ENCODE assay signal across 3 worm cellular contexts in genomic region chrV:11819451-11819850, ce11.
TF ChIP-seq lines count a peak whose summit lies in the region.

No protein-coding gene starts in this region.

TF ChIP-seq in whole organism, L3 larva, 47 proteins besides CTCF, POLR2A, EP300 and RAD21:
- TF ChIP-seq nhr-43 (tag; optimal IDR thresholded peaks at IDR 0.05; lab: Kevin White, UChicago; ENCODE audit: poor library complexity, severe bottlenecking) (no peak), ama-1 (optimal IDR thresholded peaks at IDR 0.05; lab: Kevin White, UChicago) (peak; percentile 42)

TF ChIP-seq in whole organism, L4 larva, 104 proteins besides CTCF, POLR2A, EP300 and RAD21:
- TF ChIP-seq madf-5 (GFP tag; IDR thresholded peaks at IDR 0.05; lab: Robert Waterston, UW) (no peak), vab-7 (GFP tag; IDR thresholded peaks at IDR 0.05; lab: Robert Waterston, UW) (0 out of 2 replicates have a peak, but pooled peaks have one; percentile 2), daf-16 (GFP tag; optimal IDR thresholded peaks at IDR 0.05; lab: Kevin White, UChicago) (no peak), daf-16 (tag; optimal IDR thresholded peaks at IDR 0.05; lab: Kevin White, UChicago) (peak; percentile 4), jun-1 (tag; optimal IDR thresholded peaks at IDR 0.05; lab: Kevin White, UChicago) (no peak), mes-2 (tag; optimal IDR thresholded peaks at IDR 0.05; lab: Kevin White, UChicago; ENCODE audit: poor library complexity, severe bottlenecking) (no peak), aha-1 (tag; lab: Kevin White, UChicago) (peak; percentile 76), nhr-42 (GFP tag; IDR thresholded peaks at IDR 0.05; lab: Robert Waterston, UW) (no peak), ztf-11 (tag; optimal IDR thresholded peaks at IDR 0.05; lab: Kevin White, UChicago) (no peak)

TF ChIP-seq in whole organism, young adult, 124 proteins besides CTCF, POLR2A, EP300 and RAD21:
- no peak for TF ChIP-seq atf-7 (tag; optimal IDR thresholded peaks at IDR 0.05; lab: Kevin White, UChicago)
- no peak for TF ChIP-seq ceh-40 (GFP tag; IDR thresholded peaks at IDR 0.05; lab: Robert Waterston, UW)
- TF ChIP-seq F23B12.7 (tag; optimal IDR thresholded peaks at IDR 0.05; lab: Kevin White, UChicago; ENCODE audit: insufficient read depth), result no peak
- no peak for TF ChIP-seq B0261.1 (tag; optimal IDR thresholded peaks at IDR 0.05; lab: Kevin White, UChicago)
- TF ChIP-seq snpc-4 (GFP tag; optimal IDR thresholded peaks at IDR 0.05; lab: Kevin White, UChicago), result no peak
- TF ChIP-seq snpc-4 (tag; optimal IDR thresholded peaks at IDR 0.05; lab: Kevin White, UChicago), result no peak
- no peak for TF ChIP-seq lir-1 (GFP tag; conservative IDR thresholded peaks at IDR 0.05; lab: Robert Waterston, UW)
- no peak for TF ChIP-seq snpc-3.4 (tag; optimal IDR thresholded peaks at IDR 0.05; lab: Kevin White, UChicago)
- no peak for TF ChIP-seq ztf-18 (tag; optimal IDR thresholded peaks at IDR 0.05; lab: Kevin White, UChicago)
- TF ChIP-seq F33H1.4 (GFP tag; IDR thresholded peaks at IDR 0.05; lab: Robert Waterston, UW), result no peak
- TF ChIP-seq Y53F4B.3 (GFP tag; IDR thresholded peaks at IDR 0.05; lab: Robert Waterston, UW), result no peak
- TF ChIP-seq nfyb-1 (GFP tag; IDR thresholded peaks at IDR 0.05; lab: Robert Waterston, UW), result no peak
- no peak for TF ChIP-seq lag-1 (GFP tag; IDR thresholded peaks at IDR 0.05; lab: Robert Waterston, UW)
- TF ChIP-seq madf-3 (GFP tag; IDR thresholded peaks at IDR 0.05; lab: Robert Waterston, UW), result 0 out of 2 replicates have a peak, but pooled peaks have one; percentile 54
- no peak for TF ChIP-seq tlf-1 (GFP tag; optimal IDR thresholded peaks at IDR 0.05; lab: Kevin White, UChicago)
- no peak for TF ChIP-seq hrde-1 (tag; optimal IDR thresholded peaks at IDR 0.05; lab: Kevin White, UChicago; ENCODE audit: borderline replicate concordance)
- no peak for TF ChIP-seq aptf-2 (GFP tag; conservative IDR thresholded peaks at IDR 0.05; lab: Robert Waterston, UW)
- TF ChIP-seq nhr-120 (GFP tag; IDR thresholded peaks at IDR 0.05; lab: Robert Waterston, UW), result 0 out of 2 replicates have a peak, but pooled peaks have one; percentile 12
